Worm (Caenorhabditis elegans): ENCODE results near the gene daf-7.

- TF ChIP-seq F10B5.3 (tag; optimal IDR thresholded peaks at IDR 0.05) (no peak), madf-9 (GFP tag; conservative IDR thresholded peaks at IDR 0.05) (no peak), nhr-77 (tag; optimal IDR thresholded peaks at IDR 0.05) (peak; percentile 71)
Observed at ce11 chrIII:832855-833504, 21.3 kb downstream of the daf-7 start, which contains the start of gene zip-2.
